Fruit fly (Drosophila melanogaster) whole organism, embryonic: Measurements from ENCODE around the gene CG1635.

Experiments
- ATbp ChIP-seq: fragments of 200-800 bp; sonication (Bioruptor generic); optimal IDR thresholded peaks from 2 replicates; lab custom pipeline; 2017; ENCODE audit warnings: missing biosample characterization, mild to moderate bottlenecking, missing genetic modification characterization, missing genetic modification reagents
- Abd-B ChIP-seq: fragments of 200-800 bp; sonication (Bioruptor generic); optimal IDR thresholded peaks from 2 replicates; lab custom pipeline; 2018; ENCODE audit warnings: missing biosample characterization, mild to moderate bottlenecking, missing genetic modification characterization, moderate library complexity
- Bgb ChIP-seq: fragments of 200-800 bp; sonication (Bioruptor generic); IDR thresholded peaks from 2 replicates; pipeline ENCODE4 v1.3.6; 2022; ENCODE audit warnings: missing biosample characterization, missing genetic modification characterization; ENCODE audit not compliant: partially characterized antibody
- CG10209 ChIP-seq: fragments of 200-800 bp; sonication (Bioruptor generic); optimal IDR thresholded peaks from 3 replicates; lab custom pipeline; 2017; ENCODE audit warnings: missing biosample characterization, mild to moderate bottlenecking, missing genetic modification characterization, missing genetic modification reagents
- CG10366 ChIP-seq: fragments of 200-800 bp; sonication (Bioruptor generic); IDR thresholded peaks from 2 replicates; pipeline ENCODE4 v1.3.6; 2022; ENCODE audit warnings: missing biosample characterization, missing genetic modification characterization
- CG14050 ChIP-seq: fragments of 200-800 bp; sonication (Bioruptor generic); IDR thresholded peaks from 3 replicates; pipeline ENCODE4 v1.3.6; 2022; ENCODE audit warnings: missing biosample characterization, missing genetic modification characterization
- CG1602 ChIP-seq: fragments of 200-800 bp; sonication (Bioruptor generic); optimal IDR thresholded peaks from 3 replicates; lab custom pipeline; 2016; ENCODE audit warnings: missing biosample characterization, missing genetic modification characterization
- CG1603 ChIP-seq: fragments of 200-800 bp; sonication (Bioruptor generic); optimal IDR thresholded peaks from 2 replicates; lab custom pipeline; 2019; ENCODE audit warnings: missing biosample characterization, mild to moderate bottlenecking, missing genetic modification characterization, moderate library complexity
- CG17186 ChIP-seq: fragments of 200-800 bp; sonication (Bioruptor generic); optimal IDR thresholded peaks from 3 replicates; lab custom pipeline; 2017; ENCODE audit warnings: missing biosample characterization, missing genetic modification reagents, missing genetic modification characterization
- CG17612 ChIP-seq: fragments of 200-800 bp; sonication (Bioruptor generic); IDR thresholded peaks from 2 replicates; pipeline ENCODE4 v1.3.6; 2022; ENCODE audit warnings: missing biosample characterization, missing genetic modification characterization
- CG1792 ChIP-seq: fragments of 200-800 bp; sonication (Bioruptor generic); optimal IDR thresholded peaks from 2 replicates; lab custom pipeline; 2016; ENCODE audit warnings: missing biosample characterization, missing genetic modification characterization
- CG18599 ChIP-seq: fragments of 200-800 bp; sonication (Bioruptor generic); optimal IDR thresholded peaks from 3 replicates; lab custom pipeline; 2017; ENCODE audit warnings: missing biosample characterization, missing genetic modification characterization, mild to moderate bottlenecking, moderate library complexity, missing genetic modification reagents
- CG32767 ChIP-seq: fragments of 200-800 bp; sonication (Bioruptor generic); IDR thresholded peaks from 2 replicates; pipeline ENCODE4 v1.3.6; 2022; ENCODE audit warnings: missing biosample characterization, missing genetic modification characterization
- CG3726 ChIP-seq: fragments of 200-800 bp; sonication (Bioruptor generic); IDR thresholded peaks from 3 replicates; pipeline ENCODE4, ENCODE4 v1.3.6; 2022; ENCODE audit warnings: missing biosample characterization, missing genetic modification characterization
- CG4328 ChIP-seq: fragments of 200-800 bp; sonication (Bioruptor generic); optimal IDR thresholded peaks from 3 replicates; lab custom pipeline; 2017; ENCODE audit warnings: missing biosample characterization, missing genetic modification reagents, missing genetic modification characterization
- CG4820 ChIP-seq: fragments of 200-800 bp; sonication (Bioruptor generic); optimal IDR thresholded peaks from 3 replicates; lab custom pipeline; 2016; ENCODE audit warnings: missing biosample characterization, missing genetic modification characterization
- CG5245 ChIP-seq: fragments of 200-800 bp; sonication (Bioruptor generic); optimal IDR thresholded peaks from 3 replicates; lab custom pipeline; 2016; ENCODE audit warnings: missing biosample characterization, missing genetic modification characterization
- CG7271 ChIP-seq: fragments of 200-800 bp; sonication (Bioruptor generic); optimal IDR thresholded peaks from 2 replicates; lab custom pipeline; 2018; ENCODE audit warnings: missing biosample characterization, mild to moderate bottlenecking, missing genetic modification characterization, moderate library complexity
- CG8388 ChIP-seq: fragments of 200-800 bp; sonication (Bioruptor generic); optimal IDR thresholded peaks from 2 replicates; lab custom pipeline; 2019; ENCODE audit warnings: missing biosample characterization, mild to moderate bottlenecking, missing genetic modification characterization, moderate library complexity
- CG9817 ChIP-seq: fragments of 200-800 bp; sonication (Bioruptor generic); optimal IDR thresholded peaks from 2 replicates; lab custom pipeline; 2018; ENCODE audit warnings: missing biosample characterization, mild to moderate bottlenecking, missing genetic modification characterization, moderate library complexity
- Chrac-16 ChIP-seq: fragments of 200-800 bp; sonication (Bioruptor generic); optimal IDR thresholded peaks from 3 replicates; lab custom pipeline; 2016; ENCODE audit warnings: missing biosample characterization, missing genetic modification characterization
- HLHmδ ChIP-seq: fragments of 200-800 bp; sonication (Bioruptor generic); optimal IDR thresholded peaks from 2 replicates; lab custom pipeline; 2018; ENCODE audit warnings: missing biosample characterization, mild to moderate bottlenecking, missing genetic modification characterization, moderate library complexity
- Hmx ChIP-seq: fragments of 200-800 bp; sonication (Bioruptor generic); optimal IDR thresholded peaks from 2 replicates; lab custom pipeline; 2016; ENCODE audit warnings: missing biosample characterization, missing genetic modification characterization
- Kr ChIP-seq: fragments of 200-800 bp; sonication (Bioruptor generic); optimal IDR thresholded peaks from 2 replicates; lab custom pipeline; 2017; ENCODE audit warnings: missing biosample characterization, mild to moderate bottlenecking, missing genetic modification characterization
- NFAT ChIP-seq: fragments of 200-800 bp; sonication (Bioruptor generic); IDR thresholded peaks from 2 replicates; pipeline ENCODE4 v1.3.6; 2022; ENCODE audit warnings: missing biosample characterization, missing genetic modification characterization
- NfI ChIP-seq: fragments of 200-800 bp; sonication (Bioruptor generic); optimal IDR thresholded peaks from 3 replicates; lab custom pipeline; 2018; ENCODE audit warnings: missing biosample characterization, mild to moderate bottlenecking, missing genetic modification characterization, moderate library complexity
- Ptx1 ChIP-seq: fragments of 200-800 bp; sonication (Bioruptor generic); IDR thresholded peaks from 2 replicates; pipeline ENCODE4 v1.3.6; 2022; ENCODE audit warnings: missing biosample characterization, missing genetic modification characterization
- YL-1 ChIP-seq: fragments of 200-800 bp; sonication (Bioruptor generic); optimal IDR thresholded peaks from 3 replicates; lab custom pipeline; 2017; ENCODE audit warnings: missing biosample characterization, mild to moderate bottlenecking, missing genetic modification characterization
- ab ChIP-seq: fragments of 200-800 bp; sonication (Bioruptor generic); optimal IDR thresholded peaks from 2 replicates; lab custom pipeline; 2016; ENCODE audit warnings: missing biosample characterization, missing genetic modification characterization
- amos ChIP-seq: fragments of 200-800 bp; sonication (Bioruptor generic); IDR thresholded peaks from 2 replicates; pipeline ENCODE4 v1.3.6; 2022; ENCODE audit warnings: missing biosample characterization, missing genetic modification characterization; ENCODE audit not compliant: partially characterized antibody
- ara ChIP-seq: fragments of 200-800 bp; sonication (Bioruptor generic); IDR thresholded peaks from 2 replicates; pipeline ENCODE4 v1.3.6; 2022; ENCODE audit warnings: missing biosample characterization, missing genetic modification characterization
- ash1 ChIP-seq: fragments of 200-800 bp; sonication (Bioruptor generic); optimal IDR thresholded peaks from 2 replicates; lab custom pipeline; 2018; ENCODE audit warnings: missing biosample characterization, mild to moderate bottlenecking, missing genetic modification characterization
- chinmo ChIP-seq: fragments of 200-800 bp; sonication (Bioruptor generic); IDR thresholded peaks from 4 replicates; pipeline ENCODE4 v1.3.6; 2022; ENCODE audit warnings: missing biosample characterization, missing genetic modification characterization; ENCODE audit not compliant: partially characterized antibody
- crp ChIP-seq, 2 experiments: fragments of 200-800 bp; sonication (Bioruptor generic); optimal IDR thresholded peaks; 2 replicates in 1 of 2; 3 replicates in 1 of 2; lab custom pipeline; 2017; ENCODE audit warnings: missing biosample characterization in 2 of 2, missing genetic modification characterization in 2 of 2, mild to moderate bottlenecking in 1 of 2, moderate library complexity in 1 of 2
- dysf ChIP-seq: fragments of 200-800 bp; sonication (Bioruptor generic); IDR thresholded peaks from 3 replicates; pipeline ENCODE4 v1.3.6; 2022; ENCODE audit warnings: missing biosample characterization, missing genetic modification characterization
- ewg ChIP-seq: fragments of 200-800 bp; sonication (Bioruptor generic); optimal IDR thresholded peaks from 3 replicates; lab custom pipeline; 2017; ENCODE audit warnings: mild to moderate bottlenecking, missing biosample characterization, missing genetic modification reagents, missing genetic modification characterization
- eyg ChIP-seq: fragments of 200-800 bp; sonication (Bioruptor generic); optimal IDR thresholded peaks from 3 replicates; lab custom pipeline; 2016; ENCODE audit warnings: missing biosample characterization, missing genetic modification characterization
- gsb-n ChIP-seq: fragments of 200-800 bp; sonication (Bioruptor generic); optimal IDR thresholded peaks from 3 replicates; lab custom pipeline; 2018; ENCODE audit warnings: missing biosample characterization, mild to moderate bottlenecking, missing genetic modification characterization
- lbe ChIP-seq: fragments of 200-800 bp; sonication (Bioruptor generic); optimal IDR thresholded peaks from 2 replicates; lab custom pipeline; 2016; ENCODE audit warnings: missing biosample characterization, mild to moderate bottlenecking, missing genetic modification characterization
- luna ChIP-seq: fragments of 200-800 bp; sonication (Bioruptor generic); optimal IDR thresholded peaks from 2 replicates; lab custom pipeline; 2016; ENCODE audit warnings: missing biosample characterization, missing genetic modification characterization
- pros ChIP-seq: fragments of 200-800 bp; sonication (Bioruptor generic); optimal IDR thresholded peaks from 3 replicates; lab custom pipeline; 2019; ENCODE audit warnings: missing biosample characterization, mild to moderate bottlenecking, missing genetic modification characterization, moderate library complexity
- salm ChIP-seq: fragments of 200-800 bp; sonication (Bioruptor generic); optimal IDR thresholded peaks from 2 replicates; lab custom pipeline; 2018; ENCODE audit warnings: missing biosample characterization, mild to moderate bottlenecking, missing genetic modification characterization
- slbo ChIP-seq: fragments of 200-800 bp; sonication (Bioruptor generic); IDR thresholded peaks from 2 replicates; pipeline ENCODE4 v1.3.6; 2022; ENCODE audit warnings: missing biosample characterization, missing genetic modification characterization
- sqz ChIP-seq: fragments of 200-800 bp; sonication (Bioruptor generic); optimal IDR thresholded peaks from 3 replicates; lab custom pipeline; 2018; ENCODE audit warnings: missing biosample characterization, mild to moderate bottlenecking, missing genetic modification characterization
- stwl ChIP-seq: fragments of 200-800 bp; sonication (Bioruptor generic); optimal IDR thresholded peaks from 3 replicates; lab custom pipeline; 2018; ENCODE audit warnings: missing biosample characterization, mild to moderate bottlenecking, missing genetic modification characterization, moderate library complexity
- tap ChIP-seq: fragments of 200-800 bp; optimal IDR thresholded peaks from 3 replicates; lab custom pipeline; 2019; ENCODE audit warnings: missing biosample characterization, mild to moderate bottlenecking, missing genetic modification characterization, moderate library complexity
- tgo ChIP-seq: fragments of 200-800 bp; sonication (Bioruptor generic); IDR thresholded peaks from 3 replicates; pipeline ENCODE4 v1.3.6; 2022; ENCODE audit warnings: missing biosample characterization, missing genetic modification characterization
- tup ChIP-seq: fragments of 200-800 bp; sonication (Bioruptor generic); optimal IDR thresholded peaks from 2 replicates; lab custom pipeline; 2016; ENCODE audit warnings: missing biosample characterization, mild to moderate bottlenecking, missing genetic modification characterization, moderate library complexity
- wdn ChIP-seq: fragments of 200-800 bp; sonication (Bioruptor generic); IDR thresholded peaks from 2 replicates; pipeline ENCODE4 v1.3.6; 2022; ENCODE audit warnings: missing biosample characterization, missing genetic modification characterization
- zen2 ChIP-seq: fragments of 200-800 bp; sonication (Bioruptor generic); IDR thresholded peaks from 3 replicates; pipeline ENCODE4 v1.3.6; 2022; ENCODE audit warnings: missing biosample characterization, missing genetic modification characterization; ENCODE audit not compliant: partially characterized antibody

The CG1635 gene

dm6 chr3R:31566738-31567137 lies 21.7 kb upstream of the CG1635 start (continued):
- TF ChIP-seq NFAT (GFP tag; lab: Robert Waterston, UW) (no peak), CG4820 (GFP tag; lab: Kevin White, UChicago) (peak; percentile 15), tap (peak; percentile 31), Hmx (no peak), CG5245 (GFP tag; lab: Kevin White, UChicago) (no peak), pros (GFP tag; lab: Kevin White, UChicago) (no peak), chinmo (0 out of 4 replicates have a peak, but pooled peaks have one; percentile 15), gsb-n (tag; lab: Kevin White, UChicago) (peak; percentile 49), CG10209 (GFP tag; lab: Kevin White, UChicago) (peak; percentile 8), CG18599 (no peak), ewg (GFP tag; lab: Kevin White, UChicago) (peak; percentile 35), CG17612 (GFP tag; lab: Robert Waterston, UW) (no peak), CG7271 (tag; lab: Kevin White, UChicago) (no peak), HLHmδ (GFP tag; lab: Kevin White, UChicago) (no peak), CG10366 (GFP tag; lab: Robert Waterston, UW) (peak; percentile 71), luna (GFP tag; lab: Kevin White, UChicago) (no peak), ash1 (no peak), Ptx1 (GFP tag; lab: Robert Waterston, UW) (peak; percentile 50), CG1792 (GFP tag; lab: Kevin White, UChicago) (no peak), slbo (GFP tag; lab: Robert Waterston, UW) (peak; percentile 48), lbe (GFP tag; lab: Kevin White, UChicago) (no peak), Chrac-16 (GFP tag; lab: Kevin White, UChicago) (no peak), tup (GFP tag; lab: Kevin White, UChicago) (no peak), ab (GFP tag; lab: Kevin White, UChicago) (no peak), eyg (GFP tag; lab: Kevin White, UChicago) (no peak), dysf (peak; percentile 58; the same call in 2 of the 3 replicates), wdn (GFP tag; lab: Robert Waterston, UW) (no peak), CG9817 (no peak), crp (GFP tag; optimal IDR thresholded peaks at IDR 0.05; lab: Kevin White, UChicago) (no peak), CG1602 (peak; percentile 6), Kr (GFP tag; lab: Kevin White, UChicago) (no peak), ara (GFP tag; lab: Robert Waterston, UW) (peak; percentile 80; the same call in 1 of the 2 replicates), zen2 (GFP tag; lab: Robert Waterston, UW) (no peak), Abd-B (GFP tag; lab: Kevin White, UChicago) (peak; percentile 73), YL-1 (GFP tag; lab: Kevin White, UChicago) (no peak), CG4328 (no peak), sqz (no peak), CG14050 (GFP tag; lab: Robert Waterston, UW) (0 out of 3 replicates have a peak, but pooled peaks have one; percentile 29), ATbp (GFP tag; lab: Kevin White, UChicago) (peak; percentile 13), salm (no peak), CG3726 (GFP tag; lab: Robert Waterston, UW) (peak; percentile 9; the same call in 1 of the 3 replicates), Bgb (GFP tag; lab: Robert Waterston, UW) (no peak), amos (GFP tag; lab: Robert Waterston, UW) (no peak), tgo (GFP tag; lab: Robert Waterston, UW) (peak; percentile 69), NfI (GFP tag; lab: Kevin White, UChicago) (peak; percentile 14), CG1603 (tag; lab: Kevin White, UChicago) (peak; percentile 67), stwl (tag; lab: Kevin White, UChicago) (no peak), CG17186 (no peak), CG8388 (GFP tag; lab: Kevin White, UChicago) (peak; percentile 41), CG32767 (peak; percentile 51; the same call in 1 of the 2 replicates)
